Worm (Caenorhabditis elegans): ENCODE data around the gene tag-123.
A peak's percentile ranks its signal among the peaks of the same experiment; 100 is the strongest.

The tag-123 gene

ce11 chrX:8394279-8394678, 27.6 kb downstream of the tag-123 start:
- TF ChIP-seq nhr-237 (tag; optimal IDR thresholded peaks at IDR 0.05), result no peak
- no peak for TF ChIP-seq unc-39 (tag; optimal IDR thresholded peaks at IDR 0.05)
- TF ChIP-seq ceh-43 (GFP tag; optimal IDR thresholded peaks at IDR 0.05), result no peak
- TF ChIP-seq snpc-4 (tag; optimal IDR thresholded peaks at IDR 0.05), result no peak
- TF ChIP-seq M03D4.4 (tag; optimal IDR thresholded peaks at IDR 0.05), result no peak
- TF ChIP-seq hlh-1 (tag; optimal IDR thresholded peaks at IDR 0.05), result no peak
- no peak for TF ChIP-seq nhr-2 (tag; optimal IDR thresholded peaks at IDR 0.05)
- no peak for TF ChIP-seq lin-32 (GFP tag; optimal IDR thresholded peaks at IDR 0.05)
- no peak for TF ChIP-seq ceh-39 (tag; optimal IDR thresholded peaks at IDR 0.05)
- TF ChIP-seq lin-13 (tag; optimal IDR thresholded peaks at IDR 0.05), result no peak
- TF ChIP-seq drap-1 (GFP tag; optimal IDR thresholded peaks at IDR 0.05), result no peak
- no peak for TF ChIP-seq lsy-2 (tag; optimal IDR thresholded peaks at IDR 0.05)
- TF ChIP-seq bed-3 (GFP tag; optimal IDR thresholded peaks at IDR 0.05), result no peak
- no peak for TF ChIP-seq elt-3 (tag; optimal IDR thresholded peaks at IDR 0.05)
- no peak for TF ChIP-seq unc-120 (tag; optimal IDR thresholded peaks at IDR 0.05; ENCODE audit: poor library complexity, severe bottlenecking)
- no peak for TF ChIP-seq ham-2 (GFP tag; optimal IDR thresholded peaks at IDR 0.05)
- no peak for TF ChIP-seq nhr-28 (tag; optimal IDR thresholded peaks at IDR 0.05)
- no peak for TF ChIP-seq cnd-1 (tag; optimal IDR thresholded peaks at IDR 0.05)
- no peak for TF ChIP-seq mab-5 (tag; optimal IDR thresholded peaks at IDR 0.05)

DNA sequence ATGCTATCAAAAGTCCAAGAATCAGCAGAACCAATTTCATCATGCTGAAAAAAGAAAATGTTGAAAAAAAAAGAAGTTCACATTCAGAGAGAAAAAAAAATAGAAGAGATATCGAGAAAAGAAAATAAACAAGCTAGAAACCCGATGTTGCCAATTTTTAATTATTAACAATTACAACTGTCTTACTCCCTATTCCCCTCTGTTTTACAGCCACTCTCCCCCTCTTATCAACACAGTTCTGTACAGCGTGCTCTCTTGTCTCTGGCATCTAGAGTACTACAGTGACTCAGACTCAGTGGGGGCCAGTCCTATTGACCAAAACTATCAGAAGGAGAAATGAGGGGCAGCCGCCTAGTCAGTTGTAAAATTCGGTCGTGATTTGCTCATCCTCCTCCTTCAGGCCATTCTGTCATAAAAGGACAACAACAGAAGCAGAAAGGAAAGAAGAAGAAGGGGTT, 29.3 kb downstream of the tag-123 start, which contains the start of gene wrk-1:
Gene wrk-1, minus strand, starts transcription at position 51 of the 458 bp plus-strand sequence.
- no peak for TF ChIP-seq nhr-28 (tag; optimal IDR thresholded peaks at IDR 0.05)
- TF ChIP-seq nhr-2 (tag; optimal IDR thresholded peaks at IDR 0.05), result no peak
- no peak for TF ChIP-seq hlh-1 (tag; optimal IDR thresholded peaks at IDR 0.05)
- no peak for TF ChIP-seq zip-8 (tag; optimal IDR thresholded peaks at IDR 0.05)
- TF ChIP-seq drap-1 (GFP tag; optimal IDR thresholded peaks at IDR 0.05), result no peak
- no peak for TF ChIP-seq mep-1 (tag; optimal IDR thresholded peaks at IDR 0.05)

ce11 chrX:8391505-8391904, 30.4 kb downstream of the tag-123 start:
- TF ChIP-seq ces-1 (GFP tag; optimal IDR thresholded peaks at IDR 0.05) (peak; percentile 87), lin-13 (tag; optimal IDR thresholded peaks at IDR 0.05) (no peak)

ce11 chrX:8390508-8390907, 31.3 kb downstream of the tag-123 start:
- TF ChIP-seq nhr-28 (tag; optimal IDR thresholded peaks at IDR 0.05), result no peak
- TF ChIP-seq ceh-39 (tag; optimal IDR thresholded peaks at IDR 0.05), result no peak
- no peak for TF ChIP-seq snpc-4 (tag; optimal IDR thresholded peaks at IDR 0.05)
- TF ChIP-seq nhr-12 (tag; optimal IDR thresholded peaks at IDR 0.05), result no peak
- TF ChIP-seq lin-13 (tag; optimal IDR thresholded peaks at IDR 0.05), result no peak
- no peak for TF ChIP-seq lsy-2 (tag; optimal IDR thresholded peaks at IDR 0.05)
- no peak for TF ChIP-seq flh-1 (GFP tag; optimal IDR thresholded peaks at IDR 0.05)
- TF ChIP-seq hlh-1 (tag; optimal IDR thresholded peaks at IDR 0.05), result no peak

DNA sequence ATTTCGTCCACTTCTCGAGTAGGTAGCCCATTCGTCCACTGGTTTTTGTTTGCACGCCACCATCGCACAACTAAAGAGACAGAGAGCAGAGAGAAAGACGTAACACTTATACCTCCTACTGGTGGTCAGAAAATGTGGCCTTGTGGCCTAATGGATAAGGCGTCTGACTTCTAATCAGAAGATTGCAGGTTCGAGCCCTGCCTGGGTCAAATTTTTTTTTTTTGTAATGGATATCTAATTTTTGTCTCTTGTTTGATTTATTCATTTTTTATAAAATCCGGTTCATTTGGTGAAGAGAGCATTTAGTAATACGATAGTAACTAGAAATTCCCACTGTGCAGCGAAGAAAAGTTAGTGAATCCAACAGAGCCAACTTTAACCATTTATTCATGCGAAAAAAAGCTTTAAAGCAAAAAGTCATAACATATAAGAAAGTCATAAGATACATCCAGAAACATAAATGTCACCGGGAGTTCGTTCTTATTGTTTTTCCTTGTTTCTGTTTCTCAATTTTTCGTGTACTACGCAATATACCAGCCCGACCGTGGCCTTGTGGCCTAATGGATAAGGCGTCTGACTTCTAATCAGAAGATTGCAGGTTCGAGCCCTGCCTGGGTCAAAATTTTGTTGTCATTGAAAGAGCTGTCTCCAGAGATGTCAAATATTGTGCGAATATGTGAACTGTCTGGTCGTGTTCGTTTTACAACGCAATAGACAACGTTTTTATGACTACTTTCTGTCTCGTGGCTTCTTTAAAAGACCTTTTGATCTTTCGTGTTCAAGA, 35.6 kb downstream of the tag-123 start:
- TF ChIP-seq M03D4.4 (tag; optimal IDR thresholded peaks at IDR 0.05) (peak; percentile 89), pha-4 (tag; optimal IDR thresholded peaks at IDR 0.05) (no peak), ztf-11 (tag; optimal IDR thresholded peaks at IDR 0.05) (peak; percentile 35), blmp-1 (tag; optimal IDR thresholded peaks at IDR 0.05) (no peak), ces-1 (GFP tag; optimal IDR thresholded peaks at IDR 0.05) (peak; percentile 36), mls-2 (tag; optimal IDR thresholded peaks at IDR 0.05) (peak; percentile 91), sem-2 (GFP tag; optimal IDR thresholded peaks at IDR 0.05) (peak; percentile 77), sptf-1 (tag; optimal IDR thresholded peaks at IDR 0.05) (peak; percentile 88), zip-8 (tag; optimal IDR thresholded peaks at IDR 0.05) (no peak), elt-3 (tag; optimal IDR thresholded peaks at IDR 0.05) (no peak), elt-1 (tag; optimal IDR thresholded peaks at IDR 0.05; ENCODE audit: borderline replicate concordance, insufficient read depth) (no peak), lin-13 (tag; optimal IDR thresholded peaks at IDR 0.05) (no peak), ham-2 (GFP tag; optimal IDR thresholded peaks at IDR 0.05) (no peak), unc-120 (tag; optimal IDR thresholded peaks at IDR 0.05; ENCODE audit: poor library complexity, severe bottlenecking) (peak; percentile 57), lin-32 (GFP tag; optimal IDR thresholded peaks at IDR 0.05) (peak; percentile 25), cnd-1 (tag; optimal IDR thresholded peaks at IDR 0.05) (peak; percentile 81), flh-1 (GFP tag; optimal IDR thresholded peaks at IDR 0.05) (peak; percentile 45), nhr-12 (tag; optimal IDR thresholded peaks at IDR 0.05) (no peak), unc-62 (GFP tag; optimal IDR thresholded peaks at IDR 0.05) (peak; percentile 25), lsy-2 (tag; optimal IDR thresholded peaks at IDR 0.05) (no peak), nhr-28 (tag; optimal IDR thresholded peaks at IDR 0.05) (peak; percentile 31), hlh-1 (tag; optimal IDR thresholded peaks at IDR 0.05) (peak; percentile 28), ceh-43 (GFP tag; optimal IDR thresholded peaks at IDR 0.05) (peak; percentile 76), ceh-39 (tag; optimal IDR thresholded peaks at IDR 0.05) (peak; percentile 16), bed-3 (GFP tag; optimal IDR thresholded peaks at IDR 0.05) (peak; percentile 66), mep-1 (tag; optimal IDR thresholded peaks at IDR 0.05) (peak; percentile 56), unc-39 (tag; optimal IDR thresholded peaks at IDR 0.05) (no peak), tbx-8 (GFP tag; optimal IDR thresholded peaks at IDR 0.05) (peak; percentile 43), nhr-76 (tag; optimal IDR thresholded peaks at IDR 0.05) (no peak), snpc-4 (tag; optimal IDR thresholded peaks at IDR 0.05) (no peak), mab-5 (tag; optimal IDR thresholded peaks at IDR 0.05) (peak; percentile 31), drap-1 (GFP tag; optimal IDR thresholded peaks at IDR 0.05) (peak; percentile 80), ceh-83 (GFP tag; optimal IDR thresholded peaks at IDR 0.05) (peak; percentile 88)
